Fruit fly (Drosophila melanogaster) whole organism, prepupa: ENCODE results near the gene CG31674.

Experiments
- Blimp-1 ChIP-seq: fragments of 200-800 bp; sonication (Bioruptor generic); optimal IDR thresholded peaks from 3 replicates; lab custom pipeline; 2017; ENCODE audit warnings: missing biosample characterization, missing genetic modification characterization, mild to moderate bottlenecking, moderate library complexity, missing genetic modification reagents
- CG10631 ChIP-seq: fragments of 200-800 bp; sonication (Bioruptor generic); optimal IDR thresholded peaks from 2 replicates; lab custom pipeline; 2016; ENCODE audit warnings: missing biosample characterization, missing genetic modification characterization
- CG10669 ChIP-seq: fragments of 200-800 bp; sonication (Bioruptor generic); optimal IDR thresholded peaks from 3 replicates; lab custom pipeline; 2018; ENCODE audit warnings: missing biosample characterization, mild to moderate bottlenecking, missing genetic modification characterization, moderate library complexity
- CG11294 ChIP-seq: fragments of 200-800 bp; sonication (Bioruptor generic); IDR thresholded peaks from 2 replicates; pipeline ENCODE4 v1.3.6; 2022; ENCODE audit warnings: missing biosample characterization, missing genetic modification characterization
- CG11762 ChIP-seq: fragments of 200-800 bp; sonication (Bioruptor generic); optimal IDR thresholded peaks from 3 replicates; lab custom pipeline; 2016; ENCODE audit warnings: missing biosample characterization, missing genetic modification characterization; ENCODE audit not compliant: insufficient read depth
- CG11902 ChIP-seq: fragments of 200-800 bp; sonication (Bioruptor generic); optimal IDR thresholded peaks from 3 replicates; lab custom pipeline; 2016; ENCODE audit warnings: missing biosample characterization, missing genetic modification characterization
- CG1621 ChIP-seq: fragments of 200-800 bp; sonication (Bioruptor generic); optimal IDR thresholded peaks from 3 replicates; lab custom pipeline; 2018; ENCODE audit warnings: missing biosample characterization, mild to moderate bottlenecking, missing genetic modification characterization
- CG16779 ChIP-seq: fragments of 200-800 bp; sonication (Bioruptor generic); optimal IDR thresholded peaks from 3 replicates; lab custom pipeline; 2017; ENCODE audit warnings: missing biosample characterization, mild to moderate bottlenecking, missing genetic modification characterization
- CG3032 ChIP-seq: fragments of 200-800 bp; optimal IDR thresholded peaks from 2 replicates; lab custom pipeline; 2019; ENCODE audit warnings: missing biosample characterization, mild to moderate bottlenecking, missing genetic modification characterization, moderate library complexity
- CG31627 ChIP-seq: fragments of 200-800 bp; sonication (Bioruptor generic); optimal IDR thresholded peaks from 3 replicates; lab custom pipeline; 2016; ENCODE audit warnings: missing biosample characterization, missing genetic modification characterization
- CG32006 ChIP-seq: fragments of 200-800 bp; sonication (Bioruptor generic); optimal IDR thresholded peaks from 3 replicates; lab custom pipeline; 2017; ENCODE audit warnings: missing biosample characterization, mild to moderate bottlenecking, missing genetic modification characterization
- CG34406 ChIP-seq: fragments of 200-800 bp; sonication (Bioruptor generic); optimal IDR thresholded peaks from 3 replicates; lab custom pipeline; 2016; ENCODE audit warnings: missing biosample characterization, missing genetic modification characterization
- CG3919 ChIP-seq: fragments of 200-800 bp; sonication (Bioruptor generic); optimal IDR thresholded peaks from 3 replicates; lab custom pipeline; 2016; ENCODE audit warnings: missing biosample characterization, missing genetic modification characterization
- CG4318 ChIP-seq: fragments of 200-800 bp; sonication (Bioruptor generic); optimal IDR thresholded peaks from 3 replicates; lab custom pipeline; 2017; ENCODE audit warnings: missing biosample characterization, mild to moderate bottlenecking, missing genetic modification characterization
- CG6163 ChIP-seq: fragments of 200-800 bp; sonication (Bioruptor generic); IDR thresholded peaks from 3 replicates; pipeline ENCODE4 v1.3.6; 2022; ENCODE audit warnings: missing biosample characterization, missing genetic modification characterization
- CG6276 ChIP-seq: fragments of 200-800 bp; sonication (Bioruptor generic); optimal IDR thresholded peaks from 2 replicates; lab custom pipeline; 2017; ENCODE audit warnings: missing biosample characterization, mild to moderate bottlenecking, missing genetic modification characterization
- CG6792 ChIP-seq: fragments of 200-800 bp; sonication (Bioruptor generic); optimal IDR thresholded peaks from 3 replicates; lab custom pipeline; 2016; ENCODE audit warnings: missing biosample characterization, missing genetic modification characterization
- CG6808 ChIP-seq: fragments of 200-800 bp; sonication (Bioruptor generic); optimal IDR thresholded peaks from 3 replicates; lab custom pipeline; 2017; ENCODE audit warnings: missing biosample characterization, missing genetic modification characterization, mild to moderate bottlenecking, moderate library complexity, missing genetic modification reagents
- CG7368 ChIP-seq: fragments of 200-800 bp; sonication (Bioruptor generic); optimal IDR thresholded peaks from 3 replicates; lab custom pipeline; 2016; ENCODE audit warnings: missing biosample characterization, missing genetic modification characterization
- CG8119 ChIP-seq: fragments of 200-800 bp; sonication (Bioruptor generic); IDR thresholded peaks from 3 replicates; pipeline ENCODE4 v1.3.6; 2022; ENCODE audit warnings: missing biosample characterization, missing genetic modification characterization
- CG8319 ChIP-seq: fragments of 200-800 bp; sonication (Bioruptor generic); optimal IDR thresholded peaks from 3 replicates; lab custom pipeline; 2016; ENCODE audit warnings: missing biosample characterization, missing genetic modification characterization
- CG8632 ChIP-seq: fragments of 200-800 bp; sonication (Bioruptor generic); optimal IDR thresholded peaks from 3 replicates; lab custom pipeline; 2016; ENCODE audit warnings: missing biosample characterization, missing genetic modification characterization
- CG9139 ChIP-seq: fragments of 200-800 bp; sonication (Bioruptor generic); optimal IDR thresholded peaks from 3 replicates; lab custom pipeline; 2017; ENCODE audit warnings: missing biosample characterization, mild to moderate bottlenecking, missing genetic modification characterization
- Eip75B ChIP-seq: fragments of 200-800 bp; sonication (Bioruptor generic); optimal IDR thresholded peaks from 3 replicates; lab custom pipeline; 2016; ENCODE audit warnings: missing biosample characterization, missing genetic modification characterization
- Eip78C ChIP-seq: fragments of 200-800 bp; sonication (Bioruptor generic); peaks from one replicate; lab custom pipeline; 2016; ENCODE audit warnings: missing biosample characterization, missing genetic modification characterization
- Eip93F ChIP-seq: fragments of 200-800 bp; sonication (Bioruptor generic); optimal IDR thresholded peaks from 2 replicates; lab custom pipeline; 2016; ENCODE audit warnings: missing biosample characterization, mild to moderate bottlenecking, missing genetic modification characterization
- Ets21C ChIP-seq: fragments of 200-800 bp; sonication (Bioruptor generic); optimal IDR thresholded peaks from 3 replicates; lab custom pipeline; 2016; ENCODE audit warnings: missing biosample characterization, missing genetic modification characterization
- Gug ChIP-seq: fragments of 200-800 bp; sonication (Bioruptor generic); IDR thresholded peaks from 2 replicates; pipeline ENCODE4 v1.3.6; 2022; ENCODE audit warnings: missing biosample characterization, missing genetic modification characterization
- Hr39 ChIP-seq: fragments of 200-800 bp; sonication (Bioruptor generic); optimal IDR thresholded peaks from 2 replicates; lab custom pipeline; 2016; ENCODE audit warnings: missing biosample characterization, missing genetic modification characterization
- Hr4 ChIP-seq: fragments of 200-800 bp; sonication (Bioruptor generic); optimal IDR thresholded peaks from 3 replicates; lab custom pipeline; 2016; ENCODE audit warnings: missing biosample characterization, missing genetic modification characterization
- Lpt ChIP-seq: fragments of 200-800 bp; sonication (Bioruptor generic); optimal IDR thresholded peaks from 3 replicates; lab custom pipeline; 2016; ENCODE audit warnings: missing biosample characterization, missing genetic modification characterization
- Met ChIP-seq: fragments of 200-800 bp; sonication (Bioruptor generic); optimal IDR thresholded peaks from 3 replicates; lab custom pipeline; 2016; ENCODE audit warnings: missing biosample characterization, missing genetic modification characterization
- OdsH ChIP-seq: fragments of 200-800 bp; sonication (Bioruptor generic); optimal IDR thresholded peaks from 3 replicates; lab custom pipeline; 2016; ENCODE audit warnings: missing biosample characterization, missing genetic modification characterization
- Smox ChIP-seq: fragments of 200-800 bp; sonication (Bioruptor generic); optimal IDR thresholded peaks from 3 replicates; lab custom pipeline; 2016; ENCODE audit warnings: missing biosample characterization, missing genetic modification characterization
- Sox102F ChIP-seq: fragments of 200-800 bp; sonication (Bioruptor generic); optimal IDR thresholded peaks from 2 replicates; lab custom pipeline; 2016; ENCODE audit warnings: missing biosample characterization, mild to moderate bottlenecking, missing genetic modification characterization
- Sox14 ChIP-seq: fragments of 200-800 bp; sonication (Bioruptor generic); optimal IDR thresholded peaks from 3 replicates; lab custom pipeline; 2016; ENCODE audit warnings: missing biosample characterization, missing genetic modification characterization
- Sox15 ChIP-seq: fragments of 200-800 bp; sonication (Bioruptor generic); optimal IDR thresholded peaks from 3 replicates; lab custom pipeline; 2016; ENCODE audit warnings: missing biosample characterization, missing genetic modification characterization
- achi ChIP-seq: fragments of 200-800 bp; sonication (Bioruptor generic); optimal IDR thresholded peaks from 3 replicates; lab custom pipeline; 2016; ENCODE audit warnings: missing biosample characterization, missing genetic modification characterization
- acj6 ChIP-seq: fragments of 200-800 bp; sonication (Bioruptor generic); optimal IDR thresholded peaks from 3 replicates; lab custom pipeline; 2016; ENCODE audit warnings: missing biosample characterization, missing genetic modification characterization
- cyc ChIP-seq: fragments of 200-800 bp; sonication (Bioruptor generic); optimal IDR thresholded peaks from 3 replicates; lab custom pipeline; 2016; ENCODE audit warnings: missing biosample characterization, missing genetic modification characterization
- dac ChIP-seq: fragments of 200-800 bp; sonication (Bioruptor generic); optimal IDR thresholded peaks from 2 replicates; lab custom pipeline; 2017; ENCODE audit warnings: missing biosample characterization, mild to moderate bottlenecking, missing genetic modification characterization
- dsx ChIP-seq: fragments of 200-800 bp; optimal IDR thresholded peaks from 3 replicates; lab custom pipeline; 2019; ENCODE audit warnings: missing biosample characterization, mild to moderate bottlenecking, missing genetic modification characterization, moderate library complexity; ENCODE audit not compliant: poor library complexity, severe bottlenecking
- eg ChIP-seq: fragments of 200-800 bp; sonication (Bioruptor generic); IDR thresholded peaks from 3 replicates; pipeline ENCODE4 v1.3.6; 2022; ENCODE audit warnings: missing biosample characterization, missing genetic modification characterization
- esn ChIP-seq: fragments of 200-800 bp; sonication (Bioruptor generic); optimal IDR thresholded peaks from 2 replicates; lab custom pipeline; 2016; ENCODE audit warnings: missing biosample characterization, mild to moderate bottlenecking, missing genetic modification characterization, moderate library complexity
- fd59A ChIP-seq: fragments of 200-800 bp; sonication (Bioruptor generic); optimal IDR thresholded peaks from 2 replicates; lab custom pipeline; 2017; ENCODE audit warnings: missing biosample characterization, mild to moderate bottlenecking, missing genetic modification characterization, missing genetic modification reagents
- fd85E ChIP-seq: fragments of 200-800 bp; sonication (Bioruptor generic); optimal IDR thresholded peaks from 3 replicates; lab custom pipeline; 2016; ENCODE audit warnings: missing biosample characterization, missing genetic modification characterization
- fkh ChIP-seq: fragments of 200-800 bp; sonication (Bioruptor generic); optimal IDR thresholded peaks from 3 replicates; lab custom pipeline; 2017; ENCODE audit warnings: missing biosample characterization, mild to moderate bottlenecking, missing genetic modification characterization, moderate library complexity
- net ChIP-seq: fragments of 200-800 bp; sonication (Bioruptor generic); optimal IDR thresholded peaks from 3 replicates; lab custom pipeline; 2016; ENCODE audit warnings: missing biosample characterization, missing genetic modification characterization
- pdm3 ChIP-seq: fragments of 200-800 bp; sonication (Bioruptor generic); optimal IDR thresholded peaks from 3 replicates; lab custom pipeline; 2016; ENCODE audit warnings: missing biosample characterization, missing genetic modification characterization
- spab ChIP-seq: fragments of 200-800 bp; sonication (Bioruptor generic); optimal IDR thresholded peaks from 2 replicates; lab custom pipeline; 2017; ENCODE audit warnings: missing biosample characterization, mild to moderate bottlenecking, missing genetic modification characterization, missing genetic modification reagents
- topi ChIP-seq: fragments of 200-800 bp; sonication (Bioruptor generic); optimal IDR thresholded peaks from 3 replicates; lab custom pipeline; 2016; ENCODE audit warnings: missing biosample characterization, missing genetic modification characterization
- vri ChIP-seq: fragments of 200-800 bp; sonication (Bioruptor generic); optimal IDR thresholded peaks from 3 replicates; lab custom pipeline; 2016; ENCODE audit warnings: missing biosample characterization, mild to moderate bottlenecking, missing genetic modification characterization

Gene CG31674

dm6 chr2L:20864764-20865265 is 33.8 kb downstream of the CG31674 start, which contains the start of gene CG9338:
CG9338 (plus strand) TSS chr2L:20865215.
- TF ChIP-seq net: peak; percentile 76
- TF ChIP-seq Gug (GFP tag; lab: Robert Waterston, UW): peak; percentile 87
- peak; percentile 79 for TF ChIP-seq pdm3 (GFP tag; lab: Kevin White, UChicago)
- TF ChIP-seq vri (GFP tag; lab: Kevin White, UChicago): peak; percentile 81
- TF ChIP-seq CG4318 (GFP tag; lab: Kevin White, UChicago): peak; percentile 28
- TF ChIP-seq CG10631: peak; percentile 51
- TF ChIP-seq acj6: peak; percentile 62
- peak; percentile 21 for TF ChIP-seq dac (GFP tag; lab: Kevin White, UChicago)
- peak; percentile 86 for TF ChIP-seq CG11294 (GFP tag; lab: Robert Waterston, UW)
- TF ChIP-seq fd85E: peak; percentile 57
- peak; percentile 60 for TF ChIP-seq CG16779 (tag; lab: Kevin White, UChicago)
- TF ChIP-seq CG10669 (GFP tag; lab: Kevin White, UChicago): peak; percentile 85
- TF ChIP-seq Hr39 (GFP tag; lab: Kevin White, UChicago): peak; percentile 80
- peak; percentile 67 for TF ChIP-seq fkh (GFP tag; lab: Kevin White, UChicago)
- TF ChIP-seq Sox14 (GFP tag; lab: Kevin White, UChicago): peak; percentile 79
- no peak; the same call in 2 of the 3 replicates for TF ChIP-seq CG6163
- peak; percentile 64 for TF ChIP-seq CG11902 (GFP tag; lab: Kevin White, UChicago)
- TF ChIP-seq fd59A (GFP tag; lab: Kevin White, UChicago): no peak
- peak; percentile 85 for TF ChIP-seq Met (GFP tag; lab: Kevin White, UChicago)
- TF ChIP-seq CG9139 (GFP tag; lab: Kevin White, UChicago): peak; percentile 17
- peak; percentile 78 for TF ChIP-seq cyc (GFP tag; lab: Kevin White, UChicago)
- no peak for TF ChIP-seq Eip93F (GFP tag; lab: Kevin White, UChicago)
- peak; percentile 70 for TF ChIP-seq achi (GFP tag; lab: Kevin White, UChicago)
- TF ChIP-seq esn (GFP tag; lab: Kevin White, UChicago): peak; percentile 87
- TF ChIP-seq CG31627 (GFP tag; lab: Kevin White, UChicago): peak; percentile 80
- peak; percentile 67 for TF ChIP-seq spab (GFP tag; lab: Kevin White, UChicago)
- TF ChIP-seq CG3032 (tag; lab: Kevin White, UChicago): peak; percentile 81
- TF ChIP-seq CG6792: peak; percentile 82
- TF ChIP-seq dsx (GFP tag; lab: Kevin White, UChicago): no peak
- peak; percentile 92 for TF ChIP-seq Eip78C (GFP tag; lab: Kevin White, UChicago)
- peak; percentile 81 for TF ChIP-seq Smox (GFP tag; lab: Kevin White, UChicago)
- TF ChIP-seq CG8319 (GFP tag; lab: Kevin White, UChicago): peak; percentile 89
- peak; percentile 70 for TF ChIP-seq CG32006 (GFP tag; lab: Kevin White, UChicago)
- peak; percentile 65 for TF ChIP-seq Lpt (GFP tag; lab: Kevin White, UChicago)
- peak; percentile 62 for TF ChIP-seq CG8632 (GFP tag; lab: Kevin White, UChicago)
- peak; percentile 80 for TF ChIP-seq Eip75B (GFP tag; lab: Kevin White, UChicago)
- peak; percentile 78 for TF ChIP-seq CG11762 (GFP tag; lab: Kevin White, UChicago)
- TF ChIP-seq eg: peak; percentile 90
- peak; percentile 63 for TF ChIP-seq Sox15 (GFP tag; lab: Kevin White, UChicago)
- no peak for TF ChIP-seq CG1621 (tag; lab: Kevin White, UChicago)
- peak; percentile 84 for TF ChIP-seq topi (GFP tag; lab: Kevin White, UChicago)
- TF ChIP-seq CG6276 (GFP tag; lab: Kevin White, UChicago): peak; percentile 87
- peak; percentile 78; the same call in 2 of the 3 replicates for TF ChIP-seq CG8119 (GFP tag; lab: Robert Waterston, UW)
- peak; percentile 85 for TF ChIP-seq Sox102F (GFP tag; lab: Kevin White, UChicago)
- peak; percentile 77 for TF ChIP-seq CG3919 (GFP tag; lab: Kevin White, UChicago)
- TF ChIP-seq CG34406: peak; percentile 73
- TF ChIP-seq OdsH: peak; percentile 66
- peak; percentile 72 for TF ChIP-seq CG6808 (GFP tag; lab: Kevin White, UChicago)
- peak; percentile 83 for TF ChIP-seq Blimp-1 (GFP tag; lab: Kevin White, UChicago)
- TF ChIP-seq CG7368 (GFP tag; lab: Kevin White, UChicago): peak; percentile 89
- TF ChIP-seq Hr4 (GFP tag; lab: Kevin White, UChicago): peak; percentile 77
- TF ChIP-seq Ets21C: peak; percentile 66
